Fruit fly (Drosophila melanogaster): ENCODE measurements around the gene mura.

mura gene

DNA sequence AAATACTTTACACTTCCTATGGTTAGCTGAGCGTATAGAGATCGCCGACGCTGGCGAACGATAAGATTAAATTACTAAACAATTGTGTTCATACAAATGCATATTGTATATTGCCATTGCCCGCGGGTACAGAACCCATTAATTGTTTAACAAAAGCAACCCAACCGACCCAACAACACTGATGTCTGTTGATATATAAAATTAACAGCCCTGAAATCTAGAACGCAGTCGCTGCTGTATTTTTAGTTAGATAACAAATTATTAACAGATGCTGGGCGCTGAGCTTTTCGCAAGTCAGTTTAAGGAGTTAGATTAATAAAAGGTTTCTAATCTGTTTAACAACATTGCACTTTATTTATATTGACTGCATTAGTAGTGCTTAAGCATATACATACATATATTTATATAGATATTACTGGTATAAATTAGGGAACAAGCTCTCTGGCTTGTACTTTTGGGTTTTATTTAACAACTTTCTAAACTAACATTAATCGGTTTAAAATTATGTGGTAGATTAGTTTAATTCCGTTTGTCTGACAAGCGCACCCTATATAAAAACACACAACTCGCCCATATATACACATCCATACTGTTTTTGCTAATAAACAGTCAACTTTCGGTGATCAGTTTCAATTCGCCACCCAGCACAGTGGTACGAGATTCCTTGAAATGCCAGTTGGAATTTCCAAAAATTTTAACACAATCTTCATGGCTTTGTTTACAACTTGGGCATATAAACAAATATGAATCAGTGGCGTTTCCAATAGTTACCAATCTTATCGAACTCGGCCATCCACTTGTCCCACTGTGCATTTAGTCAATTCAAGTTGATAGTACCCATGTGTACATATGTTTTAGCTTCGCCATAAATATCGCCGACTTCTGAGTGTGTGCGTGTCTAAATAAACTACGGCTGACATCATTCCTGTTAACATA lies 23.4 kb downstream of the mura start (continued):
- peak; percentile 58 for TF ChIP-seq CG8359 (GFP tag; optimal IDR thresholded peaks at IDR 0.05; ENCODE audit: borderline replicate concordance)
- peak; percentile 67 for TF ChIP-seq CG11398 (GFP tag; optimal IDR thresholded peaks at IDR 0.05)
- peak; percentile 56 for TF ChIP-seq CG30431 (GFP tag; optimal IDR thresholded peaks at IDR 0.05)
- TF ChIP-seq CG13894 (tag; optimal IDR thresholded peaks at IDR 0.05): peak; percentile 88
- peak; percentile 91 for TF ChIP-seq HmgD (GFP tag; optimal IDR thresholded peaks at IDR 0.05)
- TF ChIP-seq Scr (GFP tag; IDR thresholded peaks at IDR 0.05; ENCODE audit: partially characterized antibody): no peak
- peak; percentile 82 for TF ChIP-seq disco-r (GFP tag; optimal IDR thresholded peaks at IDR 0.05)
- TF ChIP-seq Camta (GFP tag; optimal IDR thresholded peaks at IDR 0.05): peak; percentile 77
- peak; percentile 58 for TF ChIP-seq ro (GFP tag; IDR thresholded peaks at IDR 0.05)
- TF ChIP-seq CG4424 (GFP tag; optimal IDR thresholded peaks at IDR 0.05): peak; percentile 84
- TF ChIP-seq CG17359 (tag; optimal IDR thresholded peaks at IDR 0.05): peak; percentile 86
- TF ChIP-seq br (optimal IDR thresholded peaks at IDR 0.05): no peak
- TF ChIP-seq CG33557 (GFP tag; optimal IDR thresholded peaks at IDR 0.05): no peak
- TF ChIP-seq CG14667 (GFP tag; IDR thresholded peaks at IDR 0.05): peak; percentile 76
- peak; percentile 30 for TF ChIP-seq CG17568 (GFP tag; optimal IDR thresholded peaks at IDR 0.05)
- TF ChIP-seq psq (GFP tag; optimal IDR thresholded peaks at IDR 0.05): peak; percentile 7
- peak; percentile 48 for TF ChIP-seq CG13123 (GFP tag; optimal IDR thresholded peaks at IDR 0.05)
- peak; percentile 95 for TF ChIP-seq lbe (GFP tag; optimal IDR thresholded peaks at IDR 0.05)
- no peak for TF ChIP-seq eve (GFP tag; optimal IDR thresholded peaks at IDR 0.05)
- TF ChIP-seq stc (GFP tag; IDR thresholded peaks at IDR 0.05): peak; percentile 90
- peak; percentile 90 for TF ChIP-seq CG2199 (GFP tag; IDR thresholded peaks at IDR 0.05)
- peak; percentile 90 for TF ChIP-seq repo (GFP tag; optimal IDR thresholded peaks at IDR 0.05)
- peak; percentile 71 for TF ChIP-seq CG3995 (GFP tag; optimal IDR thresholded peaks at IDR 0.05)
- peak; percentile 90 for TF ChIP-seq HmgZ (tag; optimal IDR thresholded peaks at IDR 0.05)
- TF ChIP-seq CG9437 (GFP tag; optimal IDR thresholded peaks at IDR 0.05): peak; percentile 61
- peak; percentile 98 for TF ChIP-seq gro (GFP tag; optimal IDR thresholded peaks at IDR 0.05)
- TF ChIP-seq CG6791 (GFP tag; IDR thresholded peaks at IDR 0.05; ENCODE audit: partially characterized antibody): no peak
- TF ChIP-seq Bgb (GFP tag; IDR thresholded peaks at IDR 0.05; ENCODE audit: partially characterized antibody): peak; percentile 39; the same call in 1 of the 2 replicates
- peak; percentile 66 for TF ChIP-seq CG12299 (tag; optimal IDR thresholded peaks at IDR 0.05)
- TF ChIP-seq croc (GFP tag; conservative IDR thresholded peaks at IDR 0.05): no peak; the same call in 2 of the 3 replicates
- TF ChIP-seq slp2 (GFP tag; optimal IDR thresholded peaks at IDR 0.05): peak; percentile 74
- TF ChIP-seq Fer1 (GFP tag; optimal IDR thresholded peaks at IDR 0.05): peak; percentile 95
- peak; percentile 92 for TF ChIP-seq CG4854 (GFP tag; optimal IDR thresholded peaks at IDR 0.05)
- peak; percentile 70 for TF ChIP-seq en (GFP tag; optimal IDR thresholded peaks at IDR 0.05)
- TF ChIP-seq Atf3 (GFP tag; optimal IDR thresholded peaks at IDR 0.05): peak; percentile 57
- no peak for TF ChIP-seq nom (GFP tag; optimal IDR thresholded peaks at IDR 0.05)
- peak; percentile 85 for TF ChIP-seq Max (GFP tag; optimal IDR thresholded peaks at IDR 0.05)
- TF ChIP-seq fu2 (GFP tag; optimal IDR thresholded peaks at IDR 0.05): peak; percentile 78
- peak; percentile 91 for TF ChIP-seq CG2120 (GFP tag; optimal IDR thresholded peaks at IDR 0.05)
- peak; percentile 82 for TF ChIP-seq H2.0 (GFP tag; IDR thresholded peaks at IDR 0.05)
- no peak for TF ChIP-seq CG2129 (GFP tag; IDR thresholded peaks at IDR 0.05; ENCODE audit: partially characterized antibody)
- peak; percentile 25 for TF ChIP-seq dmrt11E (tag; optimal IDR thresholded peaks at IDR 0.05)
- TF ChIP-seq run (tag; optimal IDR thresholded peaks at IDR 0.05): peak; percentile 52
- TF ChIP-seq caup (GFP tag; optimal IDR thresholded peaks at IDR 0.05; ENCODE audit: severe bottlenecking): peak; percentile 94
- peak; percentile 65 for TF ChIP-seq ab (GFP tag; optimal IDR thresholded peaks at IDR 0.05)
- no peak for TF ChIP-seq zen2 (GFP tag; IDR thresholded peaks at IDR 0.05; ENCODE audit: partially characterized antibody)
- peak; percentile 92 for TF ChIP-seq crc (GFP tag; optimal IDR thresholded peaks at IDR 0.05)
- TF ChIP-seq Nf-YA (GFP tag; IDR thresholded peaks at IDR 0.05): peak; percentile 79
